Worm (Caenorhabditis elegans) whole organism, L2 larva: ENCODE data around the gene K07F5.12.

ENCODE experiments used
- C34F6.9 ChIP-seq: fragments of 150-350 bp; optimal IDR thresholded peaks from 2 replicates; lab custom pipeline; 2014; ENCODE audit warnings: missing biosample characterization, missing genetic modification characterization
- F13H6.1 ChIP-seq: sonication (generic microtip); optimal IDR thresholded peaks from 2 replicates; lab custom pipeline; 2016; ENCODE audit warnings: missing genetic modification characterization, missing compliant biosample characterization
- R02D3.7 ChIP-seq: fragments of 150-350 bp; optimal IDR thresholded peaks from 2 replicates; lab custom pipeline; 2014; ENCODE audit warnings: missing biosample characterization, missing genetic modification characterization
- Y55F3AM.14 ChIP-seq: fragments of 200-800 bp; sonication (Bioruptor generic); optimal IDR thresholded peaks from 2 replicates; lab custom pipeline; 2018; ENCODE audit warnings: mild to moderate bottlenecking, missing genetic modification characterization, missing compliant biosample characterization
- alr-1 ChIP-seq: fragments of 150-350 bp; optimal IDR thresholded peaks from 2 replicates; lab custom pipeline; 2014; ENCODE audit warnings: missing biosample characterization, missing genetic modification characterization
- aly-2 ChIP-seq: fragments of 150-350 bp; optimal IDR thresholded peaks from 2 replicates; lab custom pipeline; 2014; ENCODE audit warnings: missing biosample characterization, missing genetic modification characterization
- ama-1 ChIP-seq: fragments of 150-350 bp; optimal IDR thresholded peaks from 2 replicates; lab custom pipeline; 2018; ENCODE audit warnings: inconsistent platforms
- blmp-1 ChIP-seq: sonication (generic microtip); optimal IDR thresholded peaks from 2 replicates; lab custom pipeline; 2017; ENCODE audit warnings: missing genetic modification characterization, mild to moderate bottlenecking, missing compliant biosample characterization, antibody characterized with exemption, moderate library complexity; ENCODE audit not compliant: insufficient read depth
- ceh-16 ChIP-seq: fragments of 150-350 bp; optimal IDR thresholded peaks from 2 replicates; lab custom pipeline; 2014; ENCODE audit warnings: missing biosample characterization, missing genetic modification characterization
- crh-2 ChIP-seq: sonication (generic microtip); optimal IDR thresholded peaks from 2 replicates; lab custom pipeline; 2017; ENCODE audit warnings: missing biosample characterization, missing genetic modification characterization
- dmd-4 ChIP-seq: sonication (generic microtip); optimal IDR thresholded peaks from 2 replicates; lab custom pipeline; 2017; ENCODE audit warnings: missing biosample characterization, missing genetic modification characterization
- egl-27 ChIP-seq: sonication (generic microtip); optimal IDR thresholded peaks from 3 replicates; lab custom pipeline; 2017; ENCODE audit warnings: missing biosample characterization, missing genetic modification reagents, missing genetic modification characterization
- elt-1 ChIP-seq: fragments of 150-350 bp; optimal IDR thresholded peaks from 2 replicates; lab custom pipeline; 2014; ENCODE audit warnings: missing biosample characterization, missing genetic modification characterization
- fos-1 ChIP-seq: fragments of 150-350 bp; optimal IDR thresholded peaks from 2 replicates; lab custom pipeline; 2014; ENCODE audit warnings: missing biosample characterization, missing genetic modification characterization
- gmeb-1 ChIP-seq: fragments of 150-350 bp; optimal IDR thresholded peaks from 2 replicates; lab custom pipeline; 2014; ENCODE audit warnings: missing biosample characterization, missing genetic modification characterization
- lin-11 ChIP-seq: fragments of 150-350 bp; sonication (generic microtip); optimal IDR thresholded peaks from 2 replicates; lab custom pipeline; 2014; ENCODE audit warnings: missing biosample characterization, missing genetic modification characterization, inconsistent platforms, mixed read lengths
- lin-13 ChIP-seq: fragments of 150-350 bp; optimal IDR thresholded peaks from 2 replicates; lab custom pipeline; 2014; ENCODE audit warnings: missing biosample characterization, missing genetic modification reagents, missing genetic modification characterization
- lin-39 ChIP-seq: fragments of 150-350 bp; optimal IDR thresholded peaks from 2 replicates; lab custom pipeline; 2014; ENCODE audit warnings: missing biosample characterization, missing genetic modification reagents, missing genetic modification characterization
- mab-5 ChIP-seq: fragments of 150-350 bp; optimal IDR thresholded peaks from 2 replicates; lab custom pipeline; 2014; ENCODE audit warnings: missing biosample characterization, missing genetic modification characterization
- mdl-1 ChIP-seq, 2 experiments: fragments of 150-350 bp in 1 of 2; sonication (generic microtip) in 1 of 2; optimal IDR thresholded peaks; 2 replicates each; lab custom pipeline; 2017; ENCODE audit warnings: missing biosample characterization in 2 of 2, missing genetic modification characterization in 2 of 2
- nhr-12 ChIP-seq: fragments of 150-350 bp; optimal IDR thresholded peaks from 2 replicates; lab custom pipeline; 2014; ENCODE audit warnings: missing biosample characterization, missing genetic modification characterization
- nhr-129 ChIP-seq: fragments of 150-350 bp; optimal IDR thresholded peaks from 2 replicates; lab custom pipeline; 2014; ENCODE audit warnings: missing biosample characterization, missing genetic modification characterization
- nhr-21 ChIP-seq: fragments of 150-350 bp; optimal IDR thresholded peaks from 2 replicates; lab custom pipeline; 2014; ENCODE audit warnings: missing biosample characterization, missing genetic modification characterization
- nhr-23 ChIP-seq: fragments of 150-350 bp; optimal IDR thresholded peaks from 2 replicates; lab custom pipeline; 2014; ENCODE audit warnings: missing biosample characterization, missing genetic modification reagents, missing genetic modification characterization
- nhr-237 ChIP-seq: fragments of 150-350 bp; optimal IDR thresholded peaks from 2 replicates; lab custom pipeline; 2014; ENCODE audit warnings: missing biosample characterization, missing genetic modification characterization
- nhr-25 ChIP-seq: fragments of 150-350 bp; sonication (generic microtip); optimal IDR thresholded peaks from 3 replicates; lab custom pipeline; 2014; ENCODE audit warnings: missing biosample characterization, missing genetic modification characterization
- nhr-6 ChIP-seq: fragments of 150-350 bp; optimal IDR thresholded peaks from 2 replicates; lab custom pipeline; 2014; ENCODE audit warnings: missing biosample characterization, missing genetic modification characterization
- nhr-77 ChIP-seq: fragments of 150-350 bp; optimal IDR thresholded peaks from 2 replicates; lab custom pipeline; 2014; ENCODE audit warnings: missing biosample characterization, missing genetic modification characterization
- peb-1 ChIP-seq: fragments of 150-350 bp; optimal IDR thresholded peaks from 2 replicates; lab custom pipeline; 2014; ENCODE audit warnings: missing biosample characterization, missing genetic modification characterization
- sem-4 ChIP-seq: fragments of 150-350 bp; optimal IDR thresholded peaks from 2 replicates; lab custom pipeline; 2014; ENCODE audit warnings: missing biosample characterization, missing genetic modification reagents, missing genetic modification characterization
- skn-1 ChIP-seq: sonication (generic microtip); optimal IDR thresholded peaks from 2 replicates; lab custom pipeline; 2017; ENCODE audit warnings: missing biosample characterization, missing genetic modification characterization
- sma-3 ChIP-seq: sonication (generic microtip); optimal IDR thresholded peaks from 2 replicates; lab custom pipeline; 2016; ENCODE audit warnings: missing genetic modification reagents, missing genetic modification characterization, missing compliant biosample characterization
- snpc-4 ChIP-seq: fragments of 150-350 bp; optimal IDR thresholded peaks from 2 replicates; lab custom pipeline; 2014; ENCODE audit warnings: missing biosample characterization, missing genetic modification characterization
- unc-39 ChIP-seq: fragments of 150-350 bp; optimal IDR thresholded peaks from 2 replicates; lab custom pipeline; 2014; ENCODE audit warnings: missing biosample characterization, missing genetic modification characterization
- unc-55 ChIP-seq: fragments of 150-350 bp; sonication (generic microtip); optimal IDR thresholded peaks from 3 replicates; lab custom pipeline; 2014; ENCODE audit warnings: missing biosample characterization, missing genetic modification reagents, missing genetic modification characterization
- unc-62 ChIP-seq: fragments of 150-350 bp; optimal IDR thresholded peaks from 2 replicates; lab custom pipeline; 2014; ENCODE audit warnings: missing biosample characterization, missing genetic modification reagents, missing genetic modification characterization
- zag-1 ChIP-seq: fragments of 150-350 bp; optimal IDR thresholded peaks from 2 replicates; lab custom pipeline; 2014; ENCODE audit warnings: missing biosample characterization, missing genetic modification characterization
- ztf-1 ChIP-seq: fragments of 200-800 bp; sonication (Bioruptor generic); conservative IDR thresholded peaks from 2 replicates; pipeline ENCODE4 v1.3.6; 2022; ENCODE audit warnings: missing genetic modification characterization, missing compliant biosample characterization
- ztf-11 ChIP-seq: sonication (generic microtip); optimal IDR thresholded peaks from 2 replicates; lab custom pipeline; 2017; ENCODE audit warnings: missing biosample characterization, missing genetic modification characterization
- ztf-4 ChIP-seq: fragments of 150-350 bp; optimal IDR thresholded peaks from 2 replicates; lab custom pipeline; 2014; ENCODE audit warnings: missing biosample characterization, missing genetic modification characterization

Gene K07F5.12

ce11 chrIV:9857952-9858488, 2.2 kb downstream of the K07F5.12 start, which contains the start of gene npp-1:
Gene npp-1, plus strand, starts transcription at chrIV:9858488.
- TF ChIP-seq crh-2 (tag; lab: Kevin White, UChicago) (peak; percentile 4), mdl-1 (tag; optimal IDR thresholded peaks at IDR 0.05; lab: Kevin White, UChicago) (no peak), zag-1 (tag; lab: Kevin White, UChicago) (no peak), nhr-23 (tag; lab: Kevin White, UChicago) (no peak), nhr-237 (tag; lab: Kevin White, UChicago) (no peak), lin-13 (GFP tag; lab: Kevin White, UChicago) (no peak), nhr-77 (tag; lab: Kevin White, UChicago) (no peak), unc-55 (GFP tag; lab: Kevin White, UChicago) (peak; percentile 62), egl-27 (tag; lab: Kevin White, UChicago) (no peak), nhr-129 (tag; lab: Kevin White, UChicago) (peak; percentile 61), C34F6.9 (tag; lab: Kevin White, UChicago) (peak; percentile 70), fos-1 (tag; lab: Kevin White, UChicago) (peak; percentile 2), elt-1 (tag; lab: Kevin White, UChicago) (no peak), nhr-6 (tag; lab: Kevin White, UChicago) (no peak), ztf-11 (tag; lab: Kevin White, UChicago) (no peak), nhr-21 (tag; lab: Kevin White, UChicago) (no peak), unc-39 (tag; lab: Kevin White, UChicago) (no peak), sma-3 (GFP tag; lab: Kevin White, UChicago) (no peak), gmeb-1 (peak; percentile 32), snpc-4 (no peak), peb-1 (no peak)
- TF ChIP-seq, all 48 proteins: peak for 6

- no peak for TF ChIP-seq ceh-16 (tag; lab: Kevin White, UChicago)
- TF ChIP-seq skn-1 (tag; lab: Kevin White, UChicago), result no peak
- TF ChIP-seq mab-5, result no peak
Measured at ce11 chrIV:9858970-9859369, 3.2 kb downstream of the K07F5.12 start.

- no peak for TF ChIP-seq F13H6.1 (tag; lab: Kevin White, UChicago)
- no peak for TF ChIP-seq gmeb-1
- no peak for TF ChIP-seq skn-1 (tag; lab: Kevin White, UChicago)
- TF ChIP-seq zag-1 (tag; lab: Kevin White, UChicago), result no peak
- no peak for TF ChIP-seq nhr-237 (tag; lab: Kevin White, UChicago)
- TF ChIP-seq unc-39 (tag; lab: Kevin White, UChicago), result no peak
- no peak for TF ChIP-seq C34F6.9 (tag; lab: Kevin White, UChicago)
- TF ChIP-seq unc-62 (GFP tag; lab: Kevin White, UChicago), result no peak
Measured at ce11 chrIV:9861921-9862320, 6.1 kb downstream of the K07F5.12 start, which contains the start of gene K07F5.14. Gene K07F5.14, plus strand, starts transcription at chrIV:9862221.

ce11 chrIV:9863817-9864216, 8.0 kb downstream of the K07F5.12 start, which contains the start of gene K07F5.16:
Gene K07F5.16, plus strand, starts transcription at chrIV:9864117.
- no peak for TF ChIP-seq Y55F3AM.14
- no peak for TF ChIP-seq blmp-1 (tag; lab: Kevin White, UChicago)
- no peak for TF ChIP-seq R02D3.7 (tag; lab: Kevin White, UChicago)
- no peak for TF ChIP-seq nhr-6 (tag; lab: Kevin White, UChicago)
- no peak for TF ChIP-seq nhr-129 (tag; lab: Kevin White, UChicago)
- TF ChIP-seq nhr-25 (tag; lab: Kevin White, UChicago), result no peak
- TF ChIP-seq peb-1, result no peak
- TF ChIP-seq ama-1 (lab: Kevin White, UChicago), result no peak

- TF ChIP-seq dmd-4 (tag; lab: Kevin White, UChicago), result no peak
- no peak for TF ChIP-seq snpc-4
- no peak for TF ChIP-seq nhr-12 (tag; lab: Kevin White, UChicago)
- TF ChIP-seq C34F6.9 (tag; lab: Kevin White, UChicago), result no peak
- TF ChIP-seq sem-4 (tag; lab: Kevin White, UChicago), result no peak
- no peak for TF ChIP-seq ztf-4 (tag; lab: Kevin White, UChicago)
- TF ChIP-seq lin-39 (tag; lab: Kevin White, UChicago), result no peak
- TF ChIP-seq lin-11 (tag; lab: Kevin White, UChicago), result no peak
- no peak for TF ChIP-seq aly-2 (tag; lab: Kevin White, UChicago)
- no peak for TF ChIP-seq unc-39 (tag; lab: Kevin White, UChicago)
- TF ChIP-seq R02D3.7 (tag; lab: Kevin White, UChicago), result no peak
- no peak for TF ChIP-seq blmp-1 (tag; lab: Kevin White, UChicago)
- TF ChIP-seq unc-55 (GFP tag; lab: Kevin White, UChicago), result no peak
- TF ChIP-seq sma-3 (GFP tag; lab: Kevin White, UChicago), result no peak
- TF ChIP-seq nhr-21 (tag; lab: Kevin White, UChicago), result no peak
- TF ChIP-seq ztf-1 (GFP tag; lab: Robert Waterston, UW), result no peak
- TF ChIP-seq alr-1 (tag; lab: Kevin White, UChicago), result no peak
Measured at ce11 chrIV:9864778-9865177, 9.0 kb downstream of the K07F5.12 start, which contains the start of the genes K07F5.15 and K07F5.22. Gene K07F5.15, plus strand, starts transcription at chrIV:9865078. Gene K07F5.22, plus strand, starts transcription at chrIV:9865078.
